Worm (Caenorhabditis elegans) whole organism, L4 larva: Measurements from ENCODE around the gene pdhk-2.

Experiments
- F10B5.3 ChIP-seq: sonication (generic microtip); optimal IDR thresholded peaks from 2 replicates; lab custom pipeline; 2016; ENCODE audit warnings: mild to moderate bottlenecking, missing genetic modification characterization, missing compliant biosample characterization
- lin-13 ChIP-seq: fragments of 150-350 bp; optimal IDR thresholded peaks from 2 replicates; lab custom pipeline; 2014; ENCODE audit warnings: missing biosample characterization, missing genetic modification reagents, missing genetic modification characterization
- mdl-1 ChIP-seq, 2 experiments: fragments of 150-350 bp in 1 of 2; sonication (generic microtip) in 1 of 2; optimal IDR thresholded peaks; 2 replicates each; lab custom pipeline; 2014 to 2017; ENCODE audit warnings: missing biosample characterization in 2 of 2, missing genetic modification characterization in 2 of 2
- nhr-237 ChIP-seq: sonication (generic microtip); optimal IDR thresholded peaks from 2 replicates; lab custom pipeline; 2017; ENCODE audit warnings: missing biosample characterization, missing genetic modification characterization

ce11 chrIII:8700289-8700957, 40.8 kb downstream of the pdhk-2 start, which contains the start of the genes sdz-1 and vps-33.1:
- peak in 1 of 2 experiments; percentile 35 for TF ChIP-seq mdl-1 (tag; optimal IDR thresholded peaks at IDR 0.05; lab: Kevin White, UChicago)
- no peak for TF ChIP-seq F10B5.3 (tag; lab: Kevin White, UChicago)
- no peak for TF ChIP-seq lin-13 (GFP tag; lab: Kevin White, UChicago)
- no peak for TF ChIP-seq nhr-237 (tag; lab: Kevin White, UChicago)
